Fruit fly (Drosophila melanogaster) whole organism, pupa: ENCODE data around the gene CG10026.

Source experiments
- CG10348 ChIP-seq: fragments of 200-800 bp; sonication (Bioruptor generic); IDR thresholded peaks from 2 replicates; pipeline ENCODE4 v1.3.6; 2022; ENCODE audit warnings: missing biosample characterization, missing genetic modification characterization
- CG12605 ChIP-seq: fragments of 200-800 bp; sonication (Bioruptor generic); IDR thresholded peaks from 2 replicates; pipeline ENCODE4 v1.3.6; 2022; ENCODE audit warnings: missing biosample characterization, missing genetic modification characterization
- CG14655 ChIP-seq: fragments of 200-800 bp; sonication (Bioruptor generic); optimal IDR thresholded peaks from 3 replicates; lab custom pipeline; 2017; ENCODE audit warnings: mild to moderate bottlenecking, missing biosample characterization, missing genetic modification reagents, missing genetic modification characterization
- CG15710 ChIP-seq: fragments of 200-800 bp; sonication (Bioruptor generic); optimal IDR thresholded peaks from 2 replicates; lab custom pipeline; 2018; ENCODE audit warnings: missing biosample characterization, mild to moderate bottlenecking, missing genetic modification characterization, moderate library complexity
- CG17806 ChIP-seq: fragments of 200-800 bp; sonication (Bioruptor generic); optimal IDR thresholded peaks from 2 replicates; lab custom pipeline; 2018; ENCODE audit warnings: missing biosample characterization, mild to moderate bottlenecking, missing genetic modification characterization, moderate library complexity
- CG34367 ChIP-seq: fragments of 200-800 bp; sonication (Bioruptor generic); optimal IDR thresholded peaks from 2 replicates; lab custom pipeline; 2018; ENCODE audit warnings: missing biosample characterization, mild to moderate bottlenecking, missing genetic modification characterization
- CG4496 ChIP-seq: fragments of 200-800 bp; sonication (Bioruptor generic); IDR thresholded peaks from 3 replicates; pipeline ENCODE4 v1.3.6; 2022; ENCODE audit warnings: missing biosample characterization, missing genetic modification characterization
- CG8159 ChIP-seq: fragments of 200-800 bp; sonication (Bioruptor generic); optimal IDR thresholded peaks from 3 replicates; lab custom pipeline; 2018; ENCODE audit warnings: missing biosample characterization, mild to moderate bottlenecking, missing genetic modification characterization, moderate library complexity
- Snoo ChIP-seq: fragments of 200-800 bp; sonication (Bioruptor generic); optimal IDR thresholded peaks from 3 replicates; lab custom pipeline; 2017; ENCODE audit warnings: missing biosample characterization, mild to moderate bottlenecking, missing genetic modification characterization, inconsistent platforms
- fd96Ca ChIP-seq: fragments of 200-800 bp; sonication (Bioruptor generic); IDR thresholded peaks from 3 replicates; pipeline ENCODE4 v1.3.6; 2022; ENCODE audit warnings: missing biosample characterization, missing genetic modification characterization
- rn ChIP-seq: fragments of 200-800 bp; sonication (Bioruptor generic); IDR thresholded peaks from 2 replicates; pipeline ENCODE4 v1.3.6; 2022; ENCODE audit warnings: missing biosample characterization, missing genetic modification characterization

DNA sequence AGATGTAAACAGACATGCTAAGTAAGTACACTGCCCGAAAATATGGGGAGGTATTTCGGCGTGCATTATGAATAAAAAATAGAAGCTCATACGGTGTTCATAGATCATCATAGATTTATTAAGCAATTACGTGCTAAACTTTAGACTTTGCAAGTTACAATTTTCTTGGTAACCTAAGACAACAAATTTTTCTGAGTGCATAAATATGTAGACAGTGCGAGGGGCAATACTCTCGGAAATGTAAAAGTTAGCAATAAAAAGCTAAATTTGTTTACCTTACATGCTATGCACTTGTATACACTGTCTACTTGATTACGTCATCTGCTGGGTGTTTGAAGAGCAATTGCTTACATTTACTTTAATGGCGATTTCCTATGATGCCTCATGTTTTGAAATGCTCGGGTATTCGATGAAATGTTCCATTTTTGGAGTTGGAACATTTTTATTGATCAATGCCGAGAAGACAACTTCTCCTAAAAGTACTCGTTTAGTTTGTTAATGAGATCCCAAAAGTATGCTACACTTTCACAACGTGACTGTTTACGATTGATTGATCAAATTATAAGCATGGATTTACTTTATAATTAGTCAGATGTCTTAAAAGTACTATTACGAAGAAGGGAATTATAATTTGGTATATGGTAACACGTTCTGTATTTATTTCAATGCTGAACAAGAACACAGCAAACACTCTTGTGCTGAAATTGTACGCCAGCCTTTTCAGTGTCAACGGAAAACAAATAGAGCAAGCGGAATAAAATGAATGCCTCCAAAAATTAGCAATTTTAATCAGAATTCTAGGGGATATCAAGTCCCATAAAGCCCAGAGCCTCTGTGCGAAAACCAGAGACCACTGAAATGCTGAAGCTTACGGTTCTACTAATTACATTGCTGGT is 37.2 kb upstream of the CG10026 start, which contains the start of gene Lectin-galC1:
- peak; percentile 66 for TF ChIP-seq CG14655
- TF ChIP-seq CG17806: peak; percentile 4
- TF ChIP-seq CG8159 (tag; lab: Kevin White, UChicago): peak; percentile 2
- no peak for TF ChIP-seq Snoo (tag; lab: Kevin White, UChicago)
- no peak for TF ChIP-seq fd96Ca (GFP tag; lab: Robert Waterston, UW)
- TF ChIP-seq CG4496: peak; percentile 91
- no peak for TF ChIP-seq CG34367 (tag; lab: Kevin White, UChicago)
- peak; percentile 48; the same call in 1 of the 2 replicates for TF ChIP-seq rn (GFP tag; lab: Robert Waterston, UW)
- no peak for TF ChIP-seq CG15710 (tag; lab: Kevin White, UChicago)
- TF ChIP-seq CG10348 (GFP tag; lab: Robert Waterston, UW): peak; percentile 62
- peak; percentile 27; the same call in 1 of the 2 replicates for TF ChIP-seq CG12605
